Worm (Caenorhabditis elegans): ENCODE results near the gene R07B1.5.

- TF ChIP-seq ets-4 (GFP tag; optimal IDR thresholded peaks at IDR 0.05) = no peak
- no peak for TF ChIP-seq hmg-20 (GFP tag; IDR thresholded peaks at IDR 0.05)
Observed at ce11 chrX:9831215-9831614, 32.2 kb upstream of the R07B1.5 start, which contains the start of gene rrc-1.

Measured in whole organism, young adult.